Fruit fly (Drosophila melanogaster): ENCODE results near the gene CG5217.
A peak's percentile ranks its signal among the peaks of the same experiment; 100 is the strongest.

The CG5217 gene

dm6 chr3R:19226137-19226873, 21.6 kb downstream of the CG5217 start, which contains the start of gene vib (continued):
- TF ChIP-seq Sry-β (GFP tag; optimal IDR thresholded peaks at IDR 0.05) (peak; percentile 77), grau (tag; optimal IDR thresholded peaks at IDR 0.05) (peak; percentile 63), Sox102F (GFP tag; optimal IDR thresholded peaks at IDR 0.05) (peak; percentile 43), Abd-B (GFP tag; optimal IDR thresholded peaks at IDR 0.05) (no peak), sim (GFP tag; IDR thresholded peaks at IDR 0.05) (no peak), TFAM (GFP tag; optimal IDR thresholded peaks at IDR 0.05) (no peak), lov (optimal IDR thresholded peaks at IDR 0.05) (no peak), lov (GFP tag; IDR thresholded peaks at IDR 0.05) (no peak), E2f2 (GFP tag; IDR thresholded peaks at IDR 0.05) (peak; percentile 76), CG3838 (GFP tag; optimal IDR thresholded peaks at IDR 0.05) (no peak), CG10979 (tag; optimal IDR thresholded peaks at IDR 0.05) (peak; percentile 53), pum (GFP tag; optimal IDR thresholded peaks at IDR 0.05) (no peak), Bteb2 (GFP tag; optimal IDR thresholded peaks at IDR 0.05) (no peak), CG3726 (GFP tag; IDR thresholded peaks at IDR 0.05) (no peak), CG7556 (GFP tag; optimal IDR thresholded peaks at IDR 0.05) (peak; percentile 59), zfh1 (GFP tag; IDR thresholded peaks at IDR 0.05) (peak; percentile 66; the same call in 2 of the 3 replicates), scrt (GFP tag; optimal IDR thresholded peaks at IDR 0.05) (no peak), Awh (GFP tag; IDR thresholded peaks at IDR 0.05) (no peak), Tbp (GFP tag; optimal IDR thresholded peaks at IDR 0.05) (no peak), CG10209 (GFP tag; optimal IDR thresholded peaks at IDR 0.05) (peak; percentile 17), ab (GFP tag; optimal IDR thresholded peaks at IDR 0.05) (no peak), hb (GFP tag; IDR thresholded peaks at IDR 0.05; ENCODE audit: partially characterized antibody) (peak; percentile 95), lilli (GFP tag; optimal IDR thresholded peaks at IDR 0.05) (peak; percentile 4), CG17328 (GFP tag; IDR thresholded peaks at IDR 0.05) (peak; percentile 53), MBD-R2 (GFP tag; IDR thresholded peaks at IDR 0.05) (peak; percentile 91), peb (GFP tag; IDR thresholded peaks at IDR 0.05) (peak; percentile 12; the same call in 1 of the 2 replicates), ci (GFP tag; IDR thresholded peaks at IDR 0.05) (peak; percentile 82), CHES-1-like (GFP tag; optimal IDR thresholded peaks at IDR 0.05) (peak; percentile 45), CG12769 (tag; optimal IDR thresholded peaks at IDR 0.05) (no peak), CG17829 (tag; optimal IDR thresholded peaks at IDR 0.05) (peak; percentile 78), gem (tag; optimal IDR thresholded peaks at IDR 0.05) (no peak), Dbx (GFP tag; IDR thresholded peaks at IDR 0.05) (peak; percentile 65; the same call in 2 of the 3 replicates), en (GFP tag; optimal IDR thresholded peaks at IDR 0.05) (no peak), emc (GFP tag; optimal IDR thresholded peaks at IDR 0.05) (no peak), HLH54F (GFP tag; optimal IDR thresholded peaks at IDR 0.05) (peak; percentile 10), Elba2 (GFP tag; optimal IDR thresholded peaks at IDR 0.05) (peak; percentile 94), gcm (GFP tag; optimal IDR thresholded peaks at IDR 0.05) (peak; percentile 52), croc (GFP tag; conservative IDR thresholded peaks at IDR 0.05) (no peak), Atf-2 (GFP tag; optimal IDR thresholded peaks at IDR 0.05) (no peak), amos (GFP tag; IDR thresholded peaks at IDR 0.05; ENCODE audit: partially characterized antibody) (peak; percentile 95; the same call in 1 of the 2 replicates), CG6175 (GFP tag; IDR thresholded peaks at IDR 0.05) (no peak), rib (GFP tag; IDR thresholded peaks at IDR 0.05) (peak; percentile 49; the same call in 1 of the 2 replicates), Eip74EF (GFP tag; optimal IDR thresholded peaks at IDR 0.05) (no peak), slbo (GFP tag; IDR thresholded peaks at IDR 0.05) (peak; percentile 64), pita (GFP tag; optimal IDR thresholded peaks at IDR 0.05) (no peak), Antp (GFP tag; optimal IDR thresholded peaks at IDR 0.05) (no peak), CG4328 (GFP tag; optimal IDR thresholded peaks at IDR 0.05) (peak; percentile 39), CG13287 (GFP tag; IDR thresholded peaks at IDR 0.05; ENCODE audit: partially characterized antibody) (peak; percentile 93), Fer1 (GFP tag; optimal IDR thresholded peaks at IDR 0.05) (peak; percentile 67)

Data from whole organism, embryonic.